Worm (Caenorhabditis elegans): ENCODE data around the gene C18B2.2.

DNA sequence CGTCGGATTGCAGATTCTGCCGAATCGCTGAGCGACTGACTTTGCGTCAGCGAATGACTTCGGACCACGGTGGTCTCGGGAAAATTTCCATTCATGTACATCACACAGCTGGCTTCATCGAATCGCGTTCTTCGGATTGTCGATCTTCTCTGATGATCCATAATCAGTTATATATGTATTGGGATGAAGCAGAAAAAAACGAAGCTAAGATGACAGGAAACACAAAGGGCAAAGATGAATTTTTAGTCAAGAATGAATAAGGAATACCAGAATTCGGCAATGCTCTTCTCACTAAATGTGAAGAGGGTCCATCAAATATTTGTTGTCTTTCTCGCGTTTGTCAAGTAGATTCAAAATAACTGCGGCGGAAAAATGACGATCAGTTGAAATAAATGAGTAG is 6.0 kb upstream of the C18B2.2 start, which contains the start of gene del-9:
- no peak for TF ChIP-seq aly-2 (tag; optimal IDR thresholded peaks at IDR 0.05)
- TF ChIP-seq unc-62 (GFP tag; optimal IDR thresholded peaks at IDR 0.05) = no peak
- TF ChIP-seq ama-1 (optimal IDR thresholded peaks at IDR 0.05) = no peak
- no peak for TF ChIP-seq fos-1 (tag; optimal IDR thresholded peaks at IDR 0.05)
- TF ChIP-seq ztf-1 (GFP tag; conservative IDR thresholded peaks at IDR 0.05) = no peak
- no peak for TF ChIP-seq snpc-4 (tag; optimal IDR thresholded peaks at IDR 0.05)
- no peak for TF ChIP-seq unc-39 (tag; optimal IDR thresholded peaks at IDR 0.05)
- no peak for TF ChIP-seq R02D3.7 (tag; optimal IDR thresholded peaks at IDR 0.05)
